Fruit fly (Drosophila melanogaster) whole organism, prepupa: Measurements from ENCODE around the gene CG1703.

Experiments
- Blimp-1 ChIP-seq: fragments of 200-800 bp; sonication (Bioruptor generic); optimal IDR thresholded peaks from 3 replicates; lab custom pipeline; 2017; ENCODE audit warnings: missing biosample characterization, missing genetic modification characterization, mild to moderate bottlenecking, moderate library complexity, missing genetic modification reagents
- CG10669 ChIP-seq: fragments of 200-800 bp; sonication (Bioruptor generic); optimal IDR thresholded peaks from 3 replicates; lab custom pipeline; 2018; ENCODE audit warnings: missing biosample characterization, mild to moderate bottlenecking, missing genetic modification characterization, moderate library complexity
- CG11294 ChIP-seq: fragments of 200-800 bp; sonication (Bioruptor generic); IDR thresholded peaks from 2 replicates; pipeline ENCODE4 v1.3.6; 2022; ENCODE audit warnings: missing biosample characterization, missing genetic modification characterization
- CG11762 ChIP-seq: fragments of 200-800 bp; sonication (Bioruptor generic); optimal IDR thresholded peaks from 3 replicates; lab custom pipeline; 2016; ENCODE audit warnings: missing biosample characterization, missing genetic modification characterization; ENCODE audit not compliant: insufficient read depth
- CG11902 ChIP-seq: fragments of 200-800 bp; sonication (Bioruptor generic); optimal IDR thresholded peaks from 3 replicates; lab custom pipeline; 2016; ENCODE audit warnings: missing biosample characterization, missing genetic modification characterization
- CG15336 ChIP-seq: fragments of 200-800 bp; sonication (Bioruptor generic); IDR thresholded peaks from 2 replicates; pipeline ENCODE4 v1.3.6; 2022; ENCODE audit warnings: missing biosample characterization, missing genetic modification characterization
- CG1621 ChIP-seq: fragments of 200-800 bp; sonication (Bioruptor generic); optimal IDR thresholded peaks from 3 replicates; lab custom pipeline; 2018; ENCODE audit warnings: missing biosample characterization, mild to moderate bottlenecking, missing genetic modification characterization
- CG3032 ChIP-seq: fragments of 200-800 bp; optimal IDR thresholded peaks from 2 replicates; lab custom pipeline; 2019; ENCODE audit warnings: missing biosample characterization, mild to moderate bottlenecking, missing genetic modification characterization, moderate library complexity
- CG31627 ChIP-seq: fragments of 200-800 bp; sonication (Bioruptor generic); optimal IDR thresholded peaks from 3 replicates; lab custom pipeline; 2016; ENCODE audit warnings: missing biosample characterization, missing genetic modification characterization
- CG32006 ChIP-seq: fragments of 200-800 bp; sonication (Bioruptor generic); optimal IDR thresholded peaks from 3 replicates; lab custom pipeline; 2017; ENCODE audit warnings: missing biosample characterization, mild to moderate bottlenecking, missing genetic modification characterization
- CG34406 ChIP-seq: fragments of 200-800 bp; sonication (Bioruptor generic); optimal IDR thresholded peaks from 3 replicates; lab custom pipeline; 2016; ENCODE audit warnings: missing biosample characterization, missing genetic modification characterization
- CG4318 ChIP-seq: fragments of 200-800 bp; sonication (Bioruptor generic); optimal IDR thresholded peaks from 3 replicates; lab custom pipeline; 2017; ENCODE audit warnings: missing biosample characterization, mild to moderate bottlenecking, missing genetic modification characterization
- CG6163 ChIP-seq: fragments of 200-800 bp; sonication (Bioruptor generic); IDR thresholded peaks from 3 replicates; pipeline ENCODE4 v1.3.6; 2022; ENCODE audit warnings: missing biosample characterization, missing genetic modification characterization
- CG6276 ChIP-seq: fragments of 200-800 bp; sonication (Bioruptor generic); optimal IDR thresholded peaks from 2 replicates; lab custom pipeline; 2017; ENCODE audit warnings: missing biosample characterization, mild to moderate bottlenecking, missing genetic modification characterization
- CG6792 ChIP-seq: fragments of 200-800 bp; sonication (Bioruptor generic); optimal IDR thresholded peaks from 3 replicates; lab custom pipeline; 2016; ENCODE audit warnings: missing biosample characterization, missing genetic modification characterization
- CG6808 ChIP-seq: fragments of 200-800 bp; sonication (Bioruptor generic); optimal IDR thresholded peaks from 3 replicates; lab custom pipeline; 2017; ENCODE audit warnings: missing biosample characterization, missing genetic modification characterization, mild to moderate bottlenecking, moderate library complexity, missing genetic modification reagents
- CG6854 ChIP-seq: fragments of 200-800 bp; sonication (Bioruptor generic); optimal IDR thresholded peaks from 2 replicates; lab custom pipeline; 2017; ENCODE audit warnings: missing biosample characterization, mild to moderate bottlenecking, missing genetic modification characterization
- CG7368 ChIP-seq: fragments of 200-800 bp; sonication (Bioruptor generic); optimal IDR thresholded peaks from 3 replicates; lab custom pipeline; 2016; ENCODE audit warnings: missing biosample characterization, missing genetic modification characterization
- CG8319 ChIP-seq: fragments of 200-800 bp; sonication (Bioruptor generic); optimal IDR thresholded peaks from 3 replicates; lab custom pipeline; 2016; ENCODE audit warnings: missing biosample characterization, missing genetic modification characterization
- CG9139 ChIP-seq: fragments of 200-800 bp; sonication (Bioruptor generic); optimal IDR thresholded peaks from 3 replicates; lab custom pipeline; 2017; ENCODE audit warnings: missing biosample characterization, mild to moderate bottlenecking, missing genetic modification characterization
- Eip75B ChIP-seq: fragments of 200-800 bp; sonication (Bioruptor generic); optimal IDR thresholded peaks from 3 replicates; lab custom pipeline; 2016; ENCODE audit warnings: missing biosample characterization, missing genetic modification characterization
- Eip78C ChIP-seq: fragments of 200-800 bp; sonication (Bioruptor generic); peaks from one replicate; lab custom pipeline; 2016; ENCODE audit warnings: missing biosample characterization, missing genetic modification characterization
- Eip93F ChIP-seq: fragments of 200-800 bp; sonication (Bioruptor generic); optimal IDR thresholded peaks from 2 replicates; lab custom pipeline; 2016; ENCODE audit warnings: missing biosample characterization, mild to moderate bottlenecking, missing genetic modification characterization
- Ets21C ChIP-seq: fragments of 200-800 bp; sonication (Bioruptor generic); optimal IDR thresholded peaks from 3 replicates; lab custom pipeline; 2016; ENCODE audit warnings: missing biosample characterization, missing genetic modification characterization
- Ets96B ChIP-seq: fragments of 200-800 bp; optimal IDR thresholded peaks from 2 replicates; lab custom pipeline; 2019; ENCODE audit warnings: missing biosample characterization, mild to moderate bottlenecking, missing genetic modification characterization, moderate library complexity
- Gug ChIP-seq: fragments of 200-800 bp; sonication (Bioruptor generic); IDR thresholded peaks from 2 replicates; pipeline ENCODE4 v1.3.6; 2022; ENCODE audit warnings: missing biosample characterization, missing genetic modification characterization
- Hr38 ChIP-seq: sonication (Bioruptor generic); optimal IDR thresholded peaks from 2 replicates; lab custom pipeline; 2016; ENCODE audit warnings: missing biosample characterization, missing genetic modification characterization
- Hr39 ChIP-seq: fragments of 200-800 bp; sonication (Bioruptor generic); optimal IDR thresholded peaks from 2 replicates; lab custom pipeline; 2016; ENCODE audit warnings: missing biosample characterization, missing genetic modification characterization
- Hr4 ChIP-seq: fragments of 200-800 bp; sonication (Bioruptor generic); optimal IDR thresholded peaks from 3 replicates; lab custom pipeline; 2016; ENCODE audit warnings: missing biosample characterization, missing genetic modification characterization
- Lpt ChIP-seq: fragments of 200-800 bp; sonication (Bioruptor generic); optimal IDR thresholded peaks from 3 replicates; lab custom pipeline; 2016; ENCODE audit warnings: missing biosample characterization, missing genetic modification characterization
- Met ChIP-seq: fragments of 200-800 bp; sonication (Bioruptor generic); optimal IDR thresholded peaks from 3 replicates; lab custom pipeline; 2016; ENCODE audit warnings: missing biosample characterization, missing genetic modification characterization
- Smox ChIP-seq: fragments of 200-800 bp; sonication (Bioruptor generic); optimal IDR thresholded peaks from 3 replicates; lab custom pipeline; 2016; ENCODE audit warnings: missing biosample characterization, missing genetic modification characterization
- Sox102F ChIP-seq: fragments of 200-800 bp; sonication (Bioruptor generic); optimal IDR thresholded peaks from 2 replicates; lab custom pipeline; 2016; ENCODE audit warnings: missing biosample characterization, mild to moderate bottlenecking, missing genetic modification characterization
- Sox14 ChIP-seq: fragments of 200-800 bp; sonication (Bioruptor generic); optimal IDR thresholded peaks from 3 replicates; lab custom pipeline; 2016; ENCODE audit warnings: missing biosample characterization, missing genetic modification characterization
- Sox15 ChIP-seq: fragments of 200-800 bp; sonication (Bioruptor generic); optimal IDR thresholded peaks from 3 replicates; lab custom pipeline; 2016; ENCODE audit warnings: missing biosample characterization, missing genetic modification characterization
- achi ChIP-seq: fragments of 200-800 bp; sonication (Bioruptor generic); optimal IDR thresholded peaks from 3 replicates; lab custom pipeline; 2016; ENCODE audit warnings: missing biosample characterization, missing genetic modification characterization
- acj6 ChIP-seq: fragments of 200-800 bp; sonication (Bioruptor generic); optimal IDR thresholded peaks from 3 replicates; lab custom pipeline; 2016; ENCODE audit warnings: missing biosample characterization, missing genetic modification characterization
- cyc ChIP-seq: fragments of 200-800 bp; sonication (Bioruptor generic); optimal IDR thresholded peaks from 3 replicates; lab custom pipeline; 2016; ENCODE audit warnings: missing biosample characterization, missing genetic modification characterization
- dsx ChIP-seq: fragments of 200-800 bp; optimal IDR thresholded peaks from 3 replicates; lab custom pipeline; 2019; ENCODE audit warnings: missing biosample characterization, mild to moderate bottlenecking, missing genetic modification characterization, moderate library complexity; ENCODE audit not compliant: poor library complexity, severe bottlenecking
- eg ChIP-seq: fragments of 200-800 bp; sonication (Bioruptor generic); IDR thresholded peaks from 3 replicates; pipeline ENCODE4 v1.3.6; 2022; ENCODE audit warnings: missing biosample characterization, missing genetic modification characterization
- fd59A ChIP-seq: fragments of 200-800 bp; sonication (Bioruptor generic); optimal IDR thresholded peaks from 2 replicates; lab custom pipeline; 2017; ENCODE audit warnings: missing biosample characterization, mild to moderate bottlenecking, missing genetic modification characterization, missing genetic modification reagents
- fd85E ChIP-seq: fragments of 200-800 bp; sonication (Bioruptor generic); optimal IDR thresholded peaks from 3 replicates; lab custom pipeline; 2016; ENCODE audit warnings: missing biosample characterization, missing genetic modification characterization
- fkh ChIP-seq: fragments of 200-800 bp; sonication (Bioruptor generic); optimal IDR thresholded peaks from 3 replicates; lab custom pipeline; 2017; ENCODE audit warnings: missing biosample characterization, mild to moderate bottlenecking, missing genetic modification characterization, moderate library complexity
- lz ChIP-seq: fragments of 200-800 bp; sonication (Bioruptor generic); optimal IDR thresholded peaks from 3 replicates; lab custom pipeline; 2016; ENCODE audit warnings: missing biosample characterization, missing genetic modification characterization
- net ChIP-seq: fragments of 200-800 bp; sonication (Bioruptor generic); optimal IDR thresholded peaks from 3 replicates; lab custom pipeline; 2016; ENCODE audit warnings: missing biosample characterization, missing genetic modification characterization
- pdm3 ChIP-seq: fragments of 200-800 bp; sonication (Bioruptor generic); optimal IDR thresholded peaks from 3 replicates; lab custom pipeline; 2016; ENCODE audit warnings: missing biosample characterization, missing genetic modification characterization
- salr ChIP-seq, 2 experiments: fragments of 200-800 bp; sonication (Bioruptor generic); optimal IDR thresholded peaks; 3 replicates each; lab custom pipeline; 2016 to 2018; ENCODE audit warnings: missing biosample characterization in 2 of 2, missing genetic modification characterization in 2 of 2, mild to moderate bottlenecking in 1 of 2
- spab ChIP-seq: fragments of 200-800 bp; sonication (Bioruptor generic); optimal IDR thresholded peaks from 2 replicates; lab custom pipeline; 2017; ENCODE audit warnings: missing biosample characterization, mild to moderate bottlenecking, missing genetic modification characterization, missing genetic modification reagents
- ss ChIP-seq, 2 experiments: fragments of 200-800 bp; sonication (Bioruptor generic); optimal IDR thresholded peaks; 2 replicates in 1 of 2; 3 replicates in 1 of 2; lab custom pipeline; 2017 to 2018; ENCODE audit warnings: mild to moderate bottlenecking in 2 of 2, missing biosample characterization in 2 of 2, missing genetic modification characterization in 2 of 2, moderate library complexity in 1 of 2
- svp ChIP-seq: fragments of 200-800 bp; sonication (Bioruptor generic); peaks from one replicate; lab custom pipeline; 2016; ENCODE audit warnings: missing biosample characterization, missing genetic modification characterization
- topi ChIP-seq: fragments of 200-800 bp; sonication (Bioruptor generic); optimal IDR thresholded peaks from 3 replicates; lab custom pipeline; 2016; ENCODE audit warnings: missing biosample characterization, missing genetic modification characterization
- vri ChIP-seq: fragments of 200-800 bp; sonication (Bioruptor generic); optimal IDR thresholded peaks from 3 replicates; lab custom pipeline; 2016; ENCODE audit warnings: missing biosample characterization, mild to moderate bottlenecking, missing genetic modification characterization

Gene CG1703

DNA sequence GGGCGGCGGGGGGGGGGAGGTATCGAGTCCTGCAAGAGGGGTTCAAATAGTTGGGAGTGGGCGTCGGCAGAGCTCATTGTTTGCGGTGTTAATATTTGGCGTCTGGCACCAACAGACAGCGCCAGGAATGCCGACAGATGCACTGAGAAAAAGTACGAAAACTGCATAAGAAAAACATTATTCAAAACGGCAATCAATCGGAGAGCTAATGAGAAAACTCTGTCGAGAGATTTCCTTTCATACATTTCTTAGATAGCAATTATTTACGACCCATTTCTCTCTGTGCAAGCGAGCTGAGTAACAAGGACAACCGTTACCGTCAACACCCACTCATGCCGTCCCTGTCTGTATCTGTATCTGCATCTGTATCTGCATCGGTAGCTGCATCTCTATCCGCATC lies 52.3 kb downstream of the CG1703 start:
- peak; percentile 50 for TF ChIP-seq acj6 (GFP tag; lab: Kevin White, UChicago)
- peak; percentile 70 for TF ChIP-seq CG15336 (GFP tag; lab: Robert Waterston, UW)
- no peak for TF ChIP-seq CG6854 (GFP tag; lab: Kevin White, UChicago)
- no peak for TF ChIP-seq Met (GFP tag; lab: Kevin White, UChicago)
- TF ChIP-seq CG6276 (GFP tag; lab: Kevin White, UChicago) = peak; percentile 18
- peak; percentile 56 for TF ChIP-seq CG32006
- TF ChIP-seq CG9139 = peak; percentile 29
- TF ChIP-seq Ets21C (GFP tag; lab: Kevin White, UChicago) = no peak
- peak; percentile 35 for TF ChIP-seq lz
- peak; percentile 3 for TF ChIP-seq fd59A (GFP tag; lab: Kevin White, UChicago)
- no peak for TF ChIP-seq vri (GFP tag; lab: Kevin White, UChicago)
- TF ChIP-seq CG10669 = peak; percentile 51
- TF ChIP-seq Sox15 (GFP tag; lab: Kevin White, UChicago) = peak; percentile 19
- peak; percentile 28 for TF ChIP-seq CG1621
- TF ChIP-seq fd85E = no peak
- TF ChIP-seq Smox (GFP tag; lab: Kevin White, UChicago) = no peak
- peak; percentile 43 for TF ChIP-seq CG3032 (tag; lab: Kevin White, UChicago)
- TF ChIP-seq fkh (GFP tag; lab: Kevin White, UChicago) = no peak
- peak; percentile 55 for TF ChIP-seq Hr4 (GFP tag; lab: Kevin White, UChicago)
- peak; percentile 43 for TF ChIP-seq pdm3
- no peak for TF ChIP-seq Eip93F (GFP tag; lab: Kevin White, UChicago)
- peak; percentile 42 for TF ChIP-seq Eip75B (GFP tag; lab: Kevin White, UChicago)
- no peak for TF ChIP-seq Gug (GFP tag; lab: Robert Waterston, UW)
- TF ChIP-seq spab (GFP tag; lab: Kevin White, UChicago) = peak; percentile 27
- TF ChIP-seq CG11762 (GFP tag; lab: Kevin White, UChicago) = no peak
- TF ChIP-seq CG6792 (GFP tag; lab: Kevin White, UChicago) = peak; percentile 27
- TF ChIP-seq Lpt (GFP tag; lab: Kevin White, UChicago) = peak; percentile 5
- peak; percentile 85 for TF ChIP-seq Eip78C (GFP tag; lab: Kevin White, UChicago)
- TF ChIP-seq CG11902 (GFP tag; lab: Kevin White, UChicago) = no peak
- TF ChIP-seq Hr39 (GFP tag; lab: Kevin White, UChicago) = peak; percentile 21
- no peak for TF ChIP-seq Hr38
- peak; percentile 68 for TF ChIP-seq svp
- TF ChIP-seq CG6163 (GFP tag; lab: Robert Waterston, UW) = peak; percentile 74; the same call in 2 of the 3 replicates
- no peak for TF ChIP-seq CG31627 (GFP tag; lab: Kevin White, UChicago)
- no peak for TF ChIP-seq CG8319 (GFP tag; lab: Kevin White, UChicago)
- TF ChIP-seq Sox102F (GFP tag; lab: Kevin White, UChicago) = no peak
- TF ChIP-seq achi (GFP tag; lab: Kevin White, UChicago) = peak; percentile 43
- no peak for TF ChIP-seq Blimp-1
- TF ChIP-seq CG6808 (GFP tag; lab: Kevin White, UChicago) = peak; percentile 34
- peak; percentile 39 for TF ChIP-seq Ets96B (tag; lab: Kevin White, UChicago)
- TF ChIP-seq ss (GFP tag; optimal IDR thresholded peaks at IDR 0.05; lab: Kevin White, UChicago) = peak; percentile 7 to 51
- TF ChIP-seq dsx (GFP tag; lab: Kevin White, UChicago) = peak; percentile 41
- peak; percentile 22 for TF ChIP-seq cyc (GFP tag; lab: Kevin White, UChicago)
- peak; percentile 30; the same call in 1 of the 2 replicates for TF ChIP-seq CG11294 (GFP tag; lab: Robert Waterston, UW)
- TF ChIP-seq topi = peak; percentile 15
- TF ChIP-seq CG7368 = peak; percentile 48
- TF ChIP-seq net (GFP tag; lab: Kevin White, UChicago) = peak; percentile 46
- peak; percentile 1 to 21 for TF ChIP-seq salr (GFP tag; optimal IDR thresholded peaks at IDR 0.05; lab: Kevin White, UChicago)
- 0 out of 3 replicates have a peak, but pooled peaks have one; percentile 56 for TF ChIP-seq eg (GFP tag; lab: Robert Waterston, UW)
- no peak for TF ChIP-seq Sox14
- TF ChIP-seq CG4318 (GFP tag; lab: Kevin White, UChicago) = peak; percentile 16
- peak; percentile 33 for TF ChIP-seq CG34406
